Fruit fly (Drosophila melanogaster) whole organism, embryonic: ENCODE results near the gene AP-2alpha.

Source experiments
- CG15011 ChIP-seq: fragments of 200-800 bp; sonication (Bioruptor generic); optimal IDR thresholded peaks from 3 replicates; lab custom pipeline; 2018; ENCODE audit warnings: missing biosample characterization, mild to moderate bottlenecking, missing genetic modification characterization
- CG18476 ChIP-seq: fragments of 200-800 bp; sonication (Bioruptor generic); optimal IDR thresholded peaks from 2 replicates; lab custom pipeline; 2016; ENCODE audit warnings: missing biosample characterization, mild to moderate bottlenecking, missing genetic modification characterization
- CG4328 ChIP-seq: fragments of 200-800 bp; sonication (Bioruptor generic); optimal IDR thresholded peaks from 3 replicates; lab custom pipeline; 2017; ENCODE audit warnings: missing biosample characterization, missing genetic modification reagents, missing genetic modification characterization
- CG4404 ChIP-seq: fragments of 200-800 bp; sonication (Bioruptor generic); IDR thresholded peaks from 2 replicates; pipeline ENCODE4 v1.3.6; 2022; ENCODE audit warnings: missing biosample characterization, missing genetic modification characterization
- Hr39 ChIP-seq: fragments of >200 bp; optimal IDR thresholded peaks from 2 replicates; lab custom pipeline; 2017
- Lpt ChIP-seq: fragments of >200 bp; optimal IDR thresholded peaks from 2 replicates; lab custom pipeline; 2018; ENCODE audit warnings: missing biosample characterization, missing genetic modification characterization
- abd-A ChIP-seq: fragments of 200-800 bp; sonication (Bioruptor generic); optimal IDR thresholded peaks from 3 replicates; lab custom pipeline; 2019; ENCODE audit warnings: missing biosample characterization, mild to moderate bottlenecking, missing genetic modification characterization, moderate library complexity
- ara ChIP-seq: fragments of 200-800 bp; sonication (Bioruptor generic); IDR thresholded peaks from 2 replicates; pipeline ENCODE4 v1.3.6; 2022; ENCODE audit warnings: missing biosample characterization, missing genetic modification characterization
- gcm2 ChIP-seq: fragments of 200-800 bp; sonication (Bioruptor generic); optimal IDR thresholded peaks from 2 replicates; lab custom pipeline; 2016; ENCODE audit warnings: missing biosample characterization, missing genetic modification characterization
- insv ChIP-seq, 2 experiments: fragments of 200-800 bp; sonication (Bioruptor generic); optimal IDR thresholded peaks; 3 replicates each; lab custom pipeline; 2016 to 2018; ENCODE audit warnings: missing biosample characterization in 2 of 2, missing genetic modification characterization in 2 of 2
- luna ChIP-seq: fragments of 200-800 bp; sonication (Bioruptor generic); optimal IDR thresholded peaks from 2 replicates; lab custom pipeline; 2016; ENCODE audit warnings: missing biosample characterization, missing genetic modification characterization
- salm ChIP-seq: fragments of 200-800 bp; sonication (Bioruptor generic); optimal IDR thresholded peaks from 2 replicates; lab custom pipeline; 2018; ENCODE audit warnings: missing biosample characterization, mild to moderate bottlenecking, missing genetic modification characterization
- slp2 ChIP-seq: fragments of 200-800 bp; sonication (Bioruptor generic); optimal IDR thresholded peaks from 2 replicates; lab custom pipeline; 2016; ENCODE audit warnings: missing biosample characterization, missing genetic modification characterization

DNA sequence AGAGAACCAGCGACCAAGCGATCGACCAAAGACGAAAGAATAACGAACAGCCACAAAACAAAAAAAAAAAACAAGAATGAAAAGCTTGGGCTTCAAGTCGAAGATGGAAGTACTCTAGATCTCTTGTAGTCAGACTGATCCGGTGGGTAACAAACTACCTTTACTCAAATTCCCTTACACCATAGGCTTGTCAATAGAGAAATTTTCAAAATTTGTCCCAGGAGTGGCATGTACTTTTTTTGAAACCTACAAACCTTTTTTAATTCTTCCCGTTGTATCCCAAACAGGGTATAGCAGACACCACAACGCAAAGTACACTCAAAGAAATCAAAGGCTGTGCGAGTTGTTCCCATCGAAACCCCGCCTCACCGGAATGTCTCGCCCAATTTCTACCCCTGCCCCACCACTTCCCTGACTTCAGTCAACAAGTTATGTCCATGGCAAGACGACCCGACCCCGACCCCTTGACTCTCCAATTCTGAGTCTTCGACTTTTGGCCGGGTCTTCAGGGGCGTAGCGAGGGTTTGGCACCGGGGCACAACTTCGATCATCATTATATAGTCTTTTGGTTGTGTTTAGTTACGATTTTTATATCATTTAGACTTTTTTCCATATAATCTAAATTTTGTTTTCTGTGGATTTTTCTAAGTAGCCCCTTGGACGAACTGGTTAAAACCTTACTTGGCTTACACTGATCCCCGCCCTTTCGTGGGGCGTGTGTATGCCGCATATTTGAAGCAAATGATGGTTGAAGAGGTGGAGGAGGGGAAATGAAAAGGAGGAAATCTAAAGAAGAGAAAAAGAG is 15.3 kb upstream of the AP-2alpha start:
- TF ChIP-seq luna (GFP tag; lab: Kevin White, UChicago) (peak; percentile 54), Lpt (GFP tag; lab: Kevin White, UChicago) (no peak), Hr39 (lab: Kevin White, UChicago) (no peak), slp2 (GFP tag; lab: Kevin White, UChicago) (peak; percentile 20), ara (GFP tag; lab: Robert Waterston, UW) (peak; percentile 58; the same call in 1 of the 2 replicates), abd-A (tag; lab: Kevin White, UChicago) (no peak), insv (GFP tag; optimal IDR thresholded peaks at IDR 0.05; lab: Kevin White, UChicago) (no peak), CG18476 (GFP tag; lab: Kevin White, UChicago) (no peak), gcm2 (GFP tag; lab: Kevin White, UChicago) (no peak), salm (no peak), CG4328 (GFP tag; lab: Kevin White, UChicago) (no peak), CG15011 (no peak), CG4404 (GFP tag; lab: Robert Waterston, UW) (peak; percentile 58; the same call in 1 of the 2 replicates)
